Fruit fly (Drosophila melanogaster) S2 (cell line): Measurements from ENCODE around the gene CG5866.

ENCODE experiments used
- CG8478 ChIP-seq: fragments of >200 bp; optimal IDR thresholded peaks from 2 replicates; lab custom pipeline; 2018
- CTCF ChIP-seq, 2 experiments: fragments of >200 bp; optimal IDR thresholded peaks; 2 replicates each; lab custom pipeline; 2018

dm6 chr3R:17448758-17449157 lies 33.2 kb downstream of the CG5866 start, which contains the start of gene Eh:
- no peak for TF ChIP-seq CG8478 (lab: Kevin White, UChicago)
- no peak for TF ChIP-seq CTCF (optimal IDR thresholded peaks at IDR 0.05; lab: Kevin White, UChicago)
